Fruit fly (Drosophila melanogaster) whole organism, embryonic: ENCODE measurements around the gene CG5509.
A peak's percentile ranks its signal among the peaks of the same experiment; 100 is the strongest.

Source experiments
- B-H1 ChIP-seq: fragments of 200-800 bp; sonication (Bioruptor generic); IDR thresholded peaks from 3 replicates; pipeline ENCODE4 v1.3.6; 2022; ENCODE audit warnings: missing biosample characterization, missing genetic modification characterization
- B-H2 ChIP-seq: fragments of 200-800 bp; sonication (Bioruptor generic); optimal IDR thresholded peaks from 2 replicates; lab custom pipeline; 2018; ENCODE audit warnings: missing biosample characterization, mild to moderate bottlenecking, missing genetic modification characterization
- CG10366 ChIP-seq: fragments of 200-800 bp; sonication (Bioruptor generic); IDR thresholded peaks from 2 replicates; pipeline ENCODE4 v1.3.6; 2022; ENCODE audit warnings: missing biosample characterization, missing genetic modification characterization
- CG10462 ChIP-seq: fragments of 200-800 bp; sonication (Bioruptor generic); optimal IDR thresholded peaks from 2 replicates; lab custom pipeline; 2016; ENCODE audit warnings: missing biosample characterization, missing genetic modification characterization
- CG11085 ChIP-seq: fragments of 200-800 bp; sonication (Bioruptor generic); IDR thresholded peaks from 2 replicates; pipeline ENCODE4 v1.3.6; 2022; ENCODE audit warnings: missing biosample characterization, missing genetic modification characterization
- CG11093 ChIP-seq: fragments of 200-800 bp; sonication (Bioruptor generic); IDR thresholded peaks from 3 replicates; pipeline ENCODE4 v1.3.6; 2022; ENCODE audit warnings: missing biosample characterization, missing genetic modification characterization
- CG14710 ChIP-seq: fragments of 200-800 bp; sonication (Bioruptor generic); optimal IDR thresholded peaks from 3 replicates; lab custom pipeline; 2019; ENCODE audit warnings: missing biosample characterization, mild to moderate bottlenecking, missing genetic modification characterization, moderate library complexity
- CG15514 ChIP-seq: fragments of 200-800 bp; sonication (Bioruptor generic); optimal IDR thresholded peaks from 3 replicates; lab custom pipeline; 2017; ENCODE audit warnings: missing biosample characterization, missing genetic modification characterization, mild to moderate bottlenecking, moderate library complexity, missing genetic modification reagents
- CG1603 ChIP-seq: fragments of 200-800 bp; sonication (Bioruptor generic); optimal IDR thresholded peaks from 2 replicates; lab custom pipeline; 2019; ENCODE audit warnings: missing biosample characterization, mild to moderate bottlenecking, missing genetic modification characterization, moderate library complexity
- CG17328 ChIP-seq: fragments of 200-800 bp; sonication (Bioruptor generic); IDR thresholded peaks from 2 replicates; pipeline ENCODE4 v1.3.6; 2022; ENCODE audit warnings: missing biosample characterization, missing genetic modification characterization
- CG17359 ChIP-seq: fragments of 200-800 bp; sonication (Bioruptor generic); optimal IDR thresholded peaks from 3 replicates; lab custom pipeline; 2018; ENCODE audit warnings: missing biosample characterization, mild to moderate bottlenecking, missing genetic modification characterization, moderate library complexity
- CG18764 ChIP-seq: fragments of 200-800 bp; sonication (Bioruptor generic); optimal IDR thresholded peaks from 3 replicates; lab custom pipeline; 2016; ENCODE audit warnings: missing biosample characterization, missing genetic modification characterization
- CG2120 ChIP-seq: fragments of 200-800 bp; sonication (Bioruptor generic); optimal IDR thresholded peaks from 3 replicates; lab custom pipeline; 2016; ENCODE audit warnings: missing biosample characterization, missing genetic modification characterization
- CG2875 ChIP-seq: fragments of 200-800 bp; sonication (Bioruptor generic); optimal IDR thresholded peaks from 2 replicates; lab custom pipeline; 2017; ENCODE audit warnings: missing biosample characterization, mild to moderate bottlenecking, missing genetic modification characterization, missing genetic modification reagents
- CG30020 ChIP-seq: fragments of 200-800 bp; optimal IDR thresholded peaks from 2 replicates; lab custom pipeline; 2019; ENCODE audit warnings: missing biosample characterization, mild to moderate bottlenecking, missing genetic modification characterization, moderate library complexity
- CG32532 ChIP-seq: fragments of 200-800 bp; sonication (Bioruptor generic); IDR thresholded peaks from 2 replicates; pipeline ENCODE4 v1.3.6; 2022; ENCODE audit warnings: missing biosample characterization, missing genetic modification characterization
- CG3847 ChIP-seq: fragments of 200-800 bp; sonication (Bioruptor generic); IDR thresholded peaks from 2 replicates; pipeline ENCODE4 v1.3.6; 2022; ENCODE audit warnings: missing biosample characterization, missing genetic modification characterization
- CG4424 ChIP-seq: fragments of 200-800 bp; sonication (Bioruptor generic); optimal IDR thresholded peaks from 3 replicates; lab custom pipeline; 2016; ENCODE audit warnings: missing biosample characterization, missing genetic modification characterization
- CG4820 ChIP-seq: fragments of 200-800 bp; sonication (Bioruptor generic); optimal IDR thresholded peaks from 3 replicates; lab custom pipeline; 2016; ENCODE audit warnings: missing biosample characterization, missing genetic modification characterization
- CG6854 ChIP-seq: fragments of 200-800 bp; sonication (Bioruptor generic); optimal IDR thresholded peaks from 3 replicates; lab custom pipeline; 2017; ENCODE audit warnings: missing biosample characterization, mild to moderate bottlenecking, missing genetic modification characterization
- CG8944 ChIP-seq: fragments of 200-800 bp; sonication (Bioruptor generic); optimal IDR thresholded peaks from 3 replicates; lab custom pipeline; 2016; ENCODE audit warnings: missing biosample characterization, missing genetic modification characterization
- CG9609 ChIP-seq: fragments of 200-800 bp; sonication (Bioruptor generic); optimal IDR thresholded peaks from 3 replicates; lab custom pipeline; 2016; ENCODE audit warnings: missing biosample characterization, missing genetic modification characterization
- Elba2 ChIP-seq: fragments of 200-800 bp; sonication (Bioruptor generic); optimal IDR thresholded peaks from 3 replicates; lab custom pipeline; 2016; ENCODE audit warnings: missing biosample characterization, missing genetic modification characterization
- Ets65A ChIP-seq: fragments of 200-800 bp; sonication (Bioruptor generic); peaks from one replicate; lab custom pipeline; 2016; ENCODE audit warnings: missing biosample characterization, missing genetic modification characterization
- Hey ChIP-seq: fragments of 200-800 bp; sonication (Bioruptor generic); optimal IDR thresholded peaks from 3 replicates; lab custom pipeline; 2018; ENCODE audit warnings: missing biosample characterization, mild to moderate bottlenecking, missing genetic modification characterization
- Med ChIP-seq: fragments of 200-800 bp; sonication (Bioruptor generic); peaks from one replicate; lab custom pipeline; 2016; ENCODE audit warnings: missing biosample characterization, missing genetic modification characterization, mild to moderate bottlenecking, inconsistent platforms, moderate library complexity
- Mrtf ChIP-seq: fragments of 200-800 bp; sonication (Bioruptor generic); IDR thresholded peaks from 3 replicates; pipeline ENCODE4 v1.3.6; 2022; ENCODE audit warnings: missing biosample characterization, missing genetic modification characterization
- Poxn ChIP-seq: fragments of 200-800 bp; sonication (Bioruptor generic); IDR thresholded peaks from 2 replicates; pipeline ENCODE4 v1.3.6; 2022; ENCODE audit warnings: missing biosample characterization, missing genetic modification characterization
- Ravus ChIP-seq: fragments of 200-800 bp; sonication (Bioruptor generic); IDR thresholded peaks from 2 replicates; pipeline ENCODE4 v1.3.6; 2022; ENCODE audit warnings: missing biosample characterization, missing genetic modification characterization
- Vsx1 ChIP-seq: fragments of 200-800 bp; sonication (Bioruptor generic); optimal IDR thresholded peaks from 2 replicates; lab custom pipeline; 2017; ENCODE audit warnings: missing biosample characterization, mild to moderate bottlenecking, missing genetic modification characterization, missing genetic modification reagents
- chif ChIP-seq, 2 experiments: fragments of 200-800 bp; sonication (Bioruptor generic); optimal IDR thresholded peaks; 3 replicates each; lab custom pipeline; 2016; ENCODE audit warnings: missing biosample characterization in 2 of 2, missing genetic modification characterization in 2 of 2
- corto ChIP-seq: fragments of 200-800 bp; sonication (Bioruptor generic); optimal IDR thresholded peaks from 2 replicates; lab custom pipeline; 2016; ENCODE audit warnings: missing biosample characterization, mild to moderate bottlenecking, missing genetic modification characterization, moderate library complexity
- dan ChIP-seq: fragments of 200-800 bp; sonication (Bioruptor generic); IDR thresholded peaks from 2 replicates; pipeline ENCODE4 v1.3.6; 2022; ENCODE audit warnings: missing biosample characterization, missing genetic modification characterization
- dm ChIP-seq: fragments of 200-800 bp; sonication (Bioruptor generic); optimal IDR thresholded peaks from 3 replicates; lab custom pipeline; 2016; ENCODE audit warnings: missing biosample characterization, missing genetic modification characterization
- dysf ChIP-seq: fragments of 200-800 bp; sonication (Bioruptor generic); IDR thresholded peaks from 3 replicates; pipeline ENCODE4 v1.3.6; 2022; ENCODE audit warnings: missing biosample characterization, missing genetic modification characterization
- eve ChIP-seq, 2 experiments: fragments of >200 bp; optimal IDR thresholded peaks; 2 replicates each; lab custom pipeline; 2017; ENCODE audit warnings: missing biosample characterization in 2 of 2, missing genetic modification characterization in 2 of 2
- fd3F ChIP-seq: fragments of 200-800 bp; sonication (Bioruptor generic); optimal IDR thresholded peaks from 2 replicates; lab custom pipeline; 2018; ENCODE audit warnings: missing biosample characterization, mild to moderate bottlenecking, missing genetic modification characterization, moderate library complexity
- fd96Cb ChIP-seq: fragments of 200-800 bp; sonication (Bioruptor generic); optimal IDR thresholded peaks from 2 replicates; lab custom pipeline; 2018; ENCODE audit warnings: missing biosample characterization, mild to moderate bottlenecking, missing genetic modification characterization, moderate library complexity
- gcm2 ChIP-seq: fragments of 200-800 bp; sonication (Bioruptor generic); optimal IDR thresholded peaks from 2 replicates; lab custom pipeline; 2016; ENCODE audit warnings: missing biosample characterization, missing genetic modification characterization
- hkb ChIP-seq, 2 experiments: fragments of 200-800 bp in 1 of 2; fragments of >200 bp in 1 of 2; sonication (Bioruptor generic) in 1 of 2; IDR thresholded peaks in 1 of 2; optimal IDR thresholded peaks in 1 of 2; 2 replicates each; pipeline versions ENCODE4 v1.3.6 to Lab custom; 2017 to 2022; ENCODE audit warnings: missing biosample characterization in 1 of 2, missing genetic modification characterization in 1 of 2
- jing ChIP-seq: fragments of 200-800 bp; sonication (Bioruptor generic); optimal IDR thresholded peaks from 2 replicates; lab custom pipeline; 2018; ENCODE audit warnings: missing biosample characterization, mild to moderate bottlenecking, missing genetic modification characterization
- jumu ChIP-seq: fragments of 200-800 bp; sonication (Bioruptor generic); optimal IDR thresholded peaks from 3 replicates; lab custom pipeline; 2016; ENCODE audit warnings: missing biosample characterization, missing genetic modification characterization
- lab ChIP-seq: fragments of 200-800 bp; sonication (Bioruptor generic); optimal IDR thresholded peaks from 3 replicates; lab custom pipeline; 2017; ENCODE audit warnings: missing biosample characterization, missing genetic modification characterization, mild to moderate bottlenecking, moderate library complexity, missing genetic modification reagents
- lilli ChIP-seq: fragments of 200-800 bp; sonication (Bioruptor generic); optimal IDR thresholded peaks from 3 replicates; lab custom pipeline; 2016; ENCODE audit warnings: missing biosample characterization, missing genetic modification characterization
- lmd ChIP-seq: fragments of 200-800 bp; sonication (Bioruptor generic); IDR thresholded peaks from 2 replicates; pipeline ENCODE4 v1.3.6; 2022; ENCODE audit warnings: missing biosample characterization, missing genetic modification characterization
- lov ChIP-seq, 2 experiments: fragments of 200-800 bp in 1 of 2; fragments of >200 bp in 1 of 2; sonication (Bioruptor generic) in 1 of 2; IDR thresholded peaks in 1 of 2; optimal IDR thresholded peaks in 1 of 2; 2 replicates in 1 of 2; 3 replicates in 1 of 2; pipeline versions ENCODE4 v1.3.6 to Lab custom; 2017 to 2022; ENCODE audit warnings: missing biosample characterization in 1 of 2, missing genetic modification characterization in 1 of 2
- nerfin-1 ChIP-seq: fragments of 200-800 bp; sonication (Bioruptor generic); optimal IDR thresholded peaks from 3 replicates; lab custom pipeline; 2019; ENCODE audit warnings: missing biosample characterization, mild to moderate bottlenecking, missing genetic modification characterization, moderate library complexity
- sc ChIP-seq, 3 experiments: fragments of >200 bp in 2 of 3; fragments of 200-800 bp in 1 of 3; sonication (Bioruptor generic) in 1 of 3; optimal IDR thresholded peaks; 2 replicates in 2 of 3; 3 replicates in 1 of 3; lab custom pipeline; 2017; ENCODE audit warnings: mild to moderate bottlenecking in 1 of 3, missing biosample characterization in 1 of 3, missing genetic modification characterization in 1 of 3, missing genetic modification reagents in 1 of 3
- sisA ChIP-seq: fragments of 200-800 bp; sonication (Bioruptor generic); IDR thresholded peaks from 2 replicates; pipeline ENCODE4 v1.3.6; 2022; ENCODE audit warnings: missing biosample characterization, missing genetic modification characterization
- vvl ChIP-seq: fragments of 200-800 bp; sonication (Bioruptor generic); IDR thresholded peaks from 2 replicates; pipeline ENCODE4 v1.3.6; 2022; ENCODE audit warnings: missing biosample characterization, missing genetic modification characterization

The CG5509 gene

DNA sequence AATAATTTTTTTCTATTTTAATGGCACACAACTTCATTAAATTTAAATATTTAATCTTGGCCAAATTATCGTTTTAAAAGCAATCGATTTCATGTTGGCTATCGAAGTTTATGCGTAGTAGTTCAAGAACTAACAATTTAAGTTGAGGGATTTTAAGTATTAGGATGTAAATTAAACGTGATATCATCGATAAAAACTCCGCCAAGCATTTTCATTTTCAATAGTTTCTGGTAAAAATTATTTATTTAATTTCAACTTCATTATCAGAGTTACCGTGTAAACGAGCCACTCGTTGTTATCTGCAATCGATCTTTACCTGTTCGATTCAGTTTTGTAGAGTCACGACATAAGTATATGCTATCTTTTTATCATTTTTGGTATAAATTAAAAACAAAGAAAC, 49.3 kb upstream of the CG5509 start (continued):
- TF ChIP-seq CG2120 (peak; percentile 95), eve (GFP tag; optimal IDR thresholded peaks at IDR 0.05; lab: Kevin White, UChicago) (no peak), CG14710 (tag; lab: Kevin White, UChicago) (peak; percentile 98), CG4424 (peak; percentile 99), Poxn (GFP tag; lab: Robert Waterston, UW) (peak; percentile 54), Hey (tag; lab: Kevin White, UChicago) (peak; percentile 86), jumu (GFP tag; lab: Kevin White, UChicago) (peak; percentile 88), fd3F (GFP tag; lab: Kevin White, UChicago) (peak; percentile 95), Ravus (GFP tag; lab: Robert Waterston, UW) (peak; percentile 86), B-H1 (GFP tag; lab: Robert Waterston, UW) (peak; percentile 93; the same call in 2 of the 3 replicates), Med (GFP tag; lab: Kevin White, UChicago) (peak; percentile 99), nerfin-1 (peak; percentile 98), Vsx1 (GFP tag; lab: Kevin White, UChicago) (peak; percentile 92), CG9609 (peak; percentile 91), CG32532 (GFP tag; lab: Robert Waterston, UW) (peak; percentile 96), CG3847 (GFP tag; lab: Robert Waterston, UW) (peak; percentile 94), vvl (GFP tag; lab: Robert Waterston, UW) (peak; percentile 99), fd96Cb (peak; percentile 99), dysf (peak; percentile 97), CG2875 (GFP tag; lab: Kevin White, UChicago) (peak; percentile 94), Elba2 (GFP tag; lab: Kevin White, UChicago) (peak; percentile 81), CG1603 (peak; percentile 97), sc (optimal IDR thresholded peaks at IDR 0.05; lab: Kevin White, UChicago) (no peak), sc (GFP tag; optimal IDR thresholded peaks at IDR 0.05; lab: Kevin White, UChicago) (peak; percentile 94), lilli (GFP tag; lab: Kevin White, UChicago) (peak; percentile 96), CG11085 (GFP tag; lab: Robert Waterston, UW) (peak; percentile 88), CG11093 (peak; percentile 84), CG30020 (peak; percentile 90), CG18764 (GFP tag; lab: Kevin White, UChicago) (peak; percentile 94), Mrtf (GFP tag; lab: Robert Waterston, UW) (peak; percentile 94), CG8944 (peak; percentile 87), jing (GFP tag; lab: Kevin White, UChicago) (peak; percentile 93), Ets65A (peak; percentile 98), sisA (GFP tag; lab: Robert Waterston, UW) (peak; percentile 89), CG4820 (GFP tag; lab: Kevin White, UChicago) (peak; percentile 100), dm (GFP tag; lab: Kevin White, UChicago) (peak; percentile 85), lab (GFP tag; lab: Kevin White, UChicago) (peak; percentile 98), hkb (optimal IDR thresholded peaks at IDR 0.05; lab: Kevin White, UChicago) (no peak), hkb (GFP tag; IDR thresholded peaks at IDR 0.05; lab: Robert Waterston, UW) (peak; percentile 99), CG10366 (GFP tag; lab: Robert Waterston, UW) (peak; percentile 95), gcm2 (peak; percentile 92), CG17359 (peak; percentile 98), CG10462 (peak; percentile 93), chif (GFP tag; optimal IDR thresholded peaks at IDR 0.05; lab: Kevin White, UChicago) (peak; percentile 95 to 99), CG15514 (peak; percentile 95), lov (optimal IDR thresholded peaks at IDR 0.05; lab: Kevin White, UChicago) (no peak), lov (GFP tag; IDR thresholded peaks at IDR 0.05; lab: Robert Waterston, UW) (peak; percentile 98), B-H2 (GFP tag; lab: Kevin White, UChicago) (peak; percentile 98), lmd (GFP tag; lab: Robert Waterston, UW) (peak; percentile 94), dan (GFP tag; lab: Robert Waterston, UW) (peak; percentile 47; the same call in 1 of the 2 replicates), CG17328 (GFP tag; lab: Robert Waterston, UW) (peak; percentile 98), corto (GFP tag; lab: Kevin White, UChicago) (peak; percentile 82), CG6854 (GFP tag; lab: Kevin White, UChicago) (peak; percentile 98)
